Worm (Caenorhabditis elegans) whole organism, L3 larva: ENCODE measurements around the gene faah-5.

Source experiments
- R02D3.7 ChIP-seq: fragments of 150-350 bp; optimal IDR thresholded peaks from 2 replicates; lab custom pipeline; 2014; ENCODE audit warnings: missing biosample characterization, missing genetic modification characterization
- aly-2 ChIP-seq: fragments of 150-350 bp; optimal IDR thresholded peaks from 2 replicates; lab custom pipeline; 2014; ENCODE audit warnings: missing biosample characterization, missing genetic modification characterization
- ama-1 ChIP-seq: fragments of 150-350 bp; optimal IDR thresholded peaks from 2 replicates; lab custom pipeline; 2018
- ceh-16 ChIP-seq: sonication (generic microtip); optimal IDR thresholded peaks from 2 replicates; lab custom pipeline; 2017; ENCODE audit warnings: missing biosample characterization, missing genetic modification characterization
- ceh-28 ChIP-seq: fragments of 150-350 bp; optimal IDR thresholded peaks from 2 replicates; lab custom pipeline; 2014; ENCODE audit warnings: missing biosample characterization, missing genetic modification reagents, missing genetic modification characterization
- ceh-82 ChIP-seq: fragments of 150-350 bp; optimal IDR thresholded peaks from 2 replicates; lab custom pipeline; 2014; ENCODE audit warnings: missing biosample characterization, missing genetic modification characterization
- daf-12 ChIP-seq: fragments of 150-350 bp; optimal IDR thresholded peaks from 2 replicates; lab custom pipeline; 2014; ENCODE audit warnings: missing biosample characterization, missing genetic modification reagents, missing genetic modification characterization
- elt-1 ChIP-seq: fragments of 150-350 bp; optimal IDR thresholded peaks from 2 replicates; lab custom pipeline; 2014; ENCODE audit warnings: missing biosample characterization, missing genetic modification characterization
- elt-2 ChIP-seq: sonication (generic microtip); optimal IDR thresholded peaks from 2 replicates; lab custom pipeline; 2016; ENCODE audit warnings: missing genetic modification reagents, mild to moderate bottlenecking, missing genetic modification characterization, missing compliant biosample characterization
- elt-3 ChIP-seq, 3 experiments: fragments of 150-350 bp in 1 of 3; sonication (generic microtip) in 2 of 3; optimal IDR thresholded peaks; 2 replicates in 2 of 3; 4 replicates in 1 of 3; lab custom pipeline; 2014 to 2017; ENCODE audit warnings: missing biosample characterization in 3 of 3, missing genetic modification characterization in 3 of 3
- eor-1 ChIP-seq, 2 experiments: fragments of 150-350 bp; optimal IDR thresholded peaks; 2 replicates each; lab custom pipeline; 2014 to 2018; ENCODE audit warnings: missing biosample characterization in 2 of 2, missing genetic modification characterization in 2 of 2
- fkh-10 ChIP-seq: sonication (generic microtip); optimal IDR thresholded peaks from 2 replicates; lab custom pipeline; 2017; ENCODE audit warnings: missing biosample characterization, missing genetic modification reagents, missing genetic modification characterization
- fkh-2 ChIP-seq: fragments of 150-350 bp; optimal IDR thresholded peaks from 2 replicates; lab custom pipeline; 2014; ENCODE audit warnings: missing biosample characterization, missing genetic modification reagents, missing genetic modification characterization
- fos-1 ChIP-seq: fragments of 150-350 bp; optimal IDR thresholded peaks from 2 replicates; lab custom pipeline; 2014; ENCODE audit warnings: missing biosample characterization, missing genetic modification characterization
- hmg-11 ChIP-seq: sonication (generic microtip); optimal IDR thresholded peaks from 2 replicates; lab custom pipeline; 2016; ENCODE audit warnings: missing genetic modification characterization, missing compliant biosample characterization
- jun-1 ChIP-seq: fragments of 150-350 bp; optimal IDR thresholded peaks from 2 replicates; lab custom pipeline; 2014; ENCODE audit warnings: missing biosample characterization, missing genetic modification reagents, missing genetic modification characterization
- lin-15B ChIP-seq: fragments of 150-350 bp; optimal IDR thresholded peaks from 2 replicates; lab custom pipeline; 2014; ENCODE audit warnings: missing biosample characterization, missing genetic modification characterization
- lsy-12 ChIP-seq: sonication (generic microtip); optimal IDR thresholded peaks from 2 replicates; lab custom pipeline; 2016; ENCODE audit warnings: mild to moderate bottlenecking, missing genetic modification characterization, missing compliant biosample characterization
- mml-1 ChIP-seq: fragments of 150-350 bp; sonication (generic microtip); optimal IDR thresholded peaks from 3 replicates; lab custom pipeline; 2014; ENCODE audit warnings: missing biosample characterization, missing genetic modification characterization
- nfya-1 ChIP-seq: sonication (generic microtip); optimal IDR thresholded peaks from 2 replicates; lab custom pipeline; 2017; ENCODE audit warnings: missing genetic modification characterization, mild to moderate bottlenecking, missing compliant biosample characterization, antibody characterized with exemption, moderate library complexity; ENCODE audit not compliant: insufficient read depth
- nhr-11 ChIP-seq: fragments of 150-350 bp; optimal IDR thresholded peaks from 2 replicates; lab custom pipeline; 2014; ENCODE audit warnings: missing biosample characterization, missing genetic modification characterization
- nhr-25 ChIP-seq: sonication (generic microtip); optimal IDR thresholded peaks from 2 replicates; lab custom pipeline; 2017; ENCODE audit warnings: missing biosample characterization, missing genetic modification characterization
- nhr-28 ChIP-seq: fragments of 150-350 bp; optimal IDR thresholded peaks from 2 replicates; lab custom pipeline; 2014; ENCODE audit warnings: missing biosample characterization, missing genetic modification characterization
- nhr-43 ChIP-seq: sonication (generic microtip); optimal IDR thresholded peaks from 2 replicates; lab custom pipeline; 2016; ENCODE audit warnings: mild to moderate bottlenecking, missing genetic modification characterization, missing compliant biosample characterization; ENCODE audit not compliant: poor library complexity, severe bottlenecking
- nhr-67 ChIP-seq: fragments of 150-350 bp; optimal IDR thresholded peaks from 2 replicates; lab custom pipeline; 2014; ENCODE audit warnings: missing biosample characterization, missing genetic modification characterization
- nhr-76 ChIP-seq: fragments of 150-350 bp; sonication (generic microtip); optimal IDR thresholded peaks from 5 replicates; lab custom pipeline; 2014; ENCODE audit warnings: missing biosample characterization, missing genetic modification characterization
- nhr-77 ChIP-seq: fragments of 150-350 bp; optimal IDR thresholded peaks from 2 replicates; lab custom pipeline; 2014; ENCODE audit warnings: missing biosample characterization, missing genetic modification characterization
- pha-4 ChIP-seq: fragments of 150-350 bp; optimal IDR thresholded peaks from 2 replicates; lab custom pipeline; 2014; ENCODE audit warnings: missing biosample characterization, missing genetic modification reagents, missing genetic modification characterization
- pqm-1 ChIP-seq: fragments of 150-350 bp; optimal IDR thresholded peaks from 2 replicates; lab custom pipeline; 2017; ENCODE audit warnings: missing biosample characterization, missing genetic modification characterization, inconsistent platforms
- snpc-4 ChIP-seq: fragments of 150-350 bp; optimal IDR thresholded peaks from 2 replicates; lab custom pipeline; 2014; ENCODE audit warnings: missing biosample characterization, missing genetic modification characterization
- unc-39 ChIP-seq: sonication (generic microtip); optimal IDR thresholded peaks from 4 replicates; lab custom pipeline; 2017; ENCODE audit warnings: missing biosample characterization, missing genetic modification characterization
- zag-1 ChIP-seq: fragments of 150-350 bp; optimal IDR thresholded peaks from 2 replicates; lab custom pipeline; 2014; ENCODE audit warnings: missing biosample characterization, missing genetic modification characterization
- ztf-11 ChIP-seq: fragments of 150-350 bp; optimal IDR thresholded peaks from 2 replicates; lab custom pipeline; 2014; ENCODE audit warnings: missing biosample characterization, missing genetic modification characterization
- ztf-4 ChIP-seq: fragments of 150-350 bp; optimal IDR thresholded peaks from 2 replicates; lab custom pipeline; 2014; ENCODE audit warnings: missing biosample characterization, missing genetic modification characterization

faah-5 gene

DNA sequence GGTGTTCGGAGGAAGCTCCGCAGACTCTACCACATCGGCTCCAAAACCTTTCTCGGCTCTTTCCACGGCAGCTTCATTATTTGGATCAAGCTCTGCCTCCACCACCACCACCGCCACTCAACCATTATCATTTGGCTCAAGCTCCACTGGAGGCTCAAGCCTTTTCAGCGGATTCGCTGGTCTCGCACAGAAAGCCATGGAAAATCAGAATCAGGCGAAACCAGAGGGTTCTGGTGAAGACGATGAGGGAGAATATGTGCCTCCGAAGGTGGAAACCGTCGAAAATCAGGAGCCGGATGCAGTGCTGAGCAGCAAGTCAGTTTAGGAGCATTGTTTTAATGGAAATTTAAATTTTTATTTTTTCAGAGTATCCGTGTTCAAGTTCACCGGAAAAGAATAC lies 25.9 kb upstream of the faah-5 start:
- TF ChIP-seq ztf-4 (tag; lab: Kevin White, UChicago) (no peak), zag-1 (tag; lab: Kevin White, UChicago) (no peak), lin-15B (tag; lab: Kevin White, UChicago) (no peak), ztf-11 (tag; lab: Kevin White, UChicago) (no peak), jun-1 (tag; lab: Kevin White, UChicago) (no peak), nhr-11 (tag; lab: Kevin White, UChicago) (no peak)

DNA sequence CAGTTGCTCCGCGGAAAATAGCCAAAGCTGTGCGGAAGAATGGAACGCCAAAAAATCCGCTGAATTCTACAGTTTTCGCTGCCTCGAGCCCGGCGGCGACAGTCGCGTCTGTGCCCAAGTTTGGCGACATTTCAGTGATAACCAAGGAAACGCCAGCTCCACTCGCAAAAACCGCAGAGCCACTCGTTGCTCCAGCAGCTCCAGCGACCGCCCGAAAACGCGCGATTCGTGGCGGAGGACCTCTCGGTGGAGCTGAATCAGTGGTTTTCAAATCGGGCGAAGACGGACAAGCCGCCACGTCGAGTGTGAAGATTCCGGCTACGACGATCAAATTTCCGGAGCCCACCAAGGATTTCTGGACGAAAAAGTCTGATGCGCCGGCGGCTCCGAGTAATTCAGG lies 25.0 kb upstream of the faah-5 start:
- TF ChIP-seq ztf-11 (tag; lab: Kevin White, UChicago): no peak
- no peak for TF ChIP-seq elt-2 (tag; lab: Kevin White, UChicago)
- no peak for TF ChIP-seq mml-1 (tag; lab: Kevin White, UChicago)
- no peak for TF ChIP-seq nhr-11 (tag; lab: Kevin White, UChicago)
- TF ChIP-seq fos-1 (tag; lab: Kevin White, UChicago): no peak
- no peak for TF ChIP-seq eor-1 (tag; optimal IDR thresholded peaks at IDR 0.05; lab: Kevin White, UChicago)
- TF ChIP-seq pha-4: no peak
- TF ChIP-seq pqm-1 (tag; lab: Kevin White, UChicago): no peak
- TF ChIP-seq nhr-67: no peak
- no peak for TF ChIP-seq elt-3 (tag; optimal IDR thresholded peaks at IDR 0.05; lab: Kevin White, UChicago)
- TF ChIP-seq nhr-77 (tag; lab: Kevin White, UChicago): no peak
- no peak for TF ChIP-seq lsy-12
- TF ChIP-seq ceh-16 (tag; lab: Kevin White, UChicago): no peak
- TF ChIP-seq nhr-25 (tag; lab: Kevin White, UChicago): no peak
- no peak for TF ChIP-seq elt-1 (tag; lab: Kevin White, UChicago)
- TF ChIP-seq ceh-28 (tag; lab: Kevin White, UChicago): no peak
- no peak for TF ChIP-seq R02D3.7 (tag; lab: Kevin White, UChicago)
- TF ChIP-seq ceh-82 (tag; lab: Kevin White, UChicago): no peak
- no peak for TF ChIP-seq snpc-4 (tag; lab: Kevin White, UChicago)
- no peak for TF ChIP-seq hmg-11 (tag; lab: Kevin White, UChicago)

DNA sequence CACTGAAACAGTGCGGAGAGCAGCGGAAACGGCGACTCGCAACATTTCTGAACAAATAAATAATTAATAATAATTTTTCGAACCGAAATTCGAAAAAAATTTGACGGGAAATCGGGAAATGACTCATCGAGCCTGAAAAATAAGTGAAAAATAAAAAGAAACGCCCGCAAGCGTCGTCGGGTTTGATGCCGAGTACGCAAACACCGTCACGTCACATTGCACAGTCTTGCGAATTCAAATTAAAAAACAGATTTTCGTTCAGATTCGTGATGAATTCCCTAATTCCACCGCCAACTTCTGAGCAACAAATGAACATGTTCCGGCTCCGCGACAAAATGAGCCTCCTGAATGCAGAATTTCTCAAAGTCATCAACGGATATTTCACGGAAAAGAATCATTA lies 24.4 kb upstream of the faah-5 start, which contains the start of the genes ndab-1 and npp-16:
TSS of gene ndab-1 (minus strand) at position 47 of the 400 bp plus-strand sequence.
TSS of gene npp-16 (plus strand) at position 263 of the 400 bp plus-strand sequence.
- no peak for TF ChIP-seq elt-2 (tag; lab: Kevin White, UChicago)
- TF ChIP-seq eor-1 (tag; optimal IDR thresholded peaks at IDR 0.05; lab: Kevin White, UChicago): no peak
- no peak for TF ChIP-seq ama-1 (lab: Kevin White, UChicago)
- TF ChIP-seq daf-12 (tag; lab: Kevin White, UChicago): no peak
- TF ChIP-seq hmg-11 (tag; lab: Kevin White, UChicago): peak; percentile 24
- TF ChIP-seq elt-1 (tag; lab: Kevin White, UChicago): no peak
- peak; percentile 33 for TF ChIP-seq lin-15B (tag; lab: Kevin White, UChicago)
- TF ChIP-seq nfya-1 (tag; lab: Kevin White, UChicago): peak; percentile 54
- TF ChIP-seq aly-2 (tag; lab: Kevin White, UChicago): no peak
- no peak for TF ChIP-seq elt-3 (tag; optimal IDR thresholded peaks at IDR 0.05; lab: Kevin White, UChicago)
- no peak for TF ChIP-seq nhr-43 (tag; lab: Kevin White, UChicago)
- no peak for TF ChIP-seq unc-39 (tag; lab: Kevin White, UChicago)
- TF ChIP-seq pha-4: peak; percentile 6
- TF ChIP-seq ceh-28 (tag; lab: Kevin White, UChicago): no peak

DNA sequence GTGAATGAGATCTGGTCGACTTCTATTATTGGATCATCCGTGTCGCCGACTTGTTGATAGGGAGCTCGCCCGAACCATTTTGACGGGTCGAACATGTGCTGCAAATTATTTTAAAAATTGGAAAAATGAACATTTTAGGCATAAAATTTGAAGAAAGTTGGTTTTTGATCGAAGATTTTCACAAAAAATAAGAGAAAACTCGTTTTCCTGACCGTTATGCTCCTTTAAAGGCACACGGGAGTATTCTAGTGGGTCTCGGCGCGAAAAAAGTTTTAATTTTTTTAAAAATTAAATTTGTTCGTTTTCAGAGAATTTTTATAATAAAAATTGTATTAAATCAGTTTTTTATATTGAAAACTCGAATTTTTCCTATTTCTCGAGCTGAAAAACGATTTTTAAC lies 23.0 kb upstream of the faah-5 start, which contains the start of gene Y56A3A.16:
TSS of gene Y56A3A.16 (minus strand) at position 101 of the 400 bp plus-strand sequence.
- TF ChIP-seq fkh-2: no peak
- no peak for TF ChIP-seq ceh-82 (tag; lab: Kevin White, UChicago)
- no peak for TF ChIP-seq nhr-67
- TF ChIP-seq nhr-76 (tag; lab: Kevin White, UChicago): no peak

DNA sequence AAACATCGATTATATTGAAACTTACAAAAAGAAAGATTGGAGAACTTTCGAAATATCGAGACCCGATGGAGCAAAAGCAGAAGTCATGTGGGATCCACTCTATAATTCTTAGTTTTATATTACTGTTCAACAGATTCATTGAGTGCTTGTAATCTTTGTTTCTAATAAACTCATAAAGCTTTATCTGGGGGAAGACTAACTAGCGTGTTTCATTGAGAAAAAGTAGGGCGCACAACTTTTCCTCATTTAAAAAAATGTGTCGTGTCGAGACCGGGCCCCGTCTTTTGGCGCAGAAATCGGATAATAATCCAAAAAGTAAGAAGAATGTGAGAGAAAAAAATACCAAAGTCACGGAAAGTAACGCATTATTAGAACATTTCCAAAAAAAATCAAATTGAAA lies 18.5 kb upstream of the faah-5 start, which contains the start of gene faah-4:
TSS of gene faah-4 (minus strand) at position 101 of the 400 bp plus-strand sequence.
- TF ChIP-seq fkh-10 (GFP tag; lab: Kevin White, UChicago) (no peak), nfya-1 (tag; lab: Kevin White, UChicago) (no peak), lsy-12 (no peak), lin-15B (tag; lab: Kevin White, UChicago) (no peak), ceh-28 (tag; lab: Kevin White, UChicago) (no peak), nhr-43 (tag; lab: Kevin White, UChicago) (no peak), eor-1 (tag; optimal IDR thresholded peaks at IDR 0.05; lab: Kevin White, UChicago) (no peak), nhr-77 (tag; lab: Kevin White, UChicago) (no peak), nhr-28 (no peak)
- TF ChIP-seq, all 47 proteins: peak for 0
